Worm (Caenorhabditis elegans) whole organism, L1 larva: ENCODE data around the gene T11F9.21.

Source experiments
- C04F5.9 ChIP-seq: sonication (generic microtip); optimal IDR thresholded peaks from 2 replicates; lab custom pipeline; 2016; ENCODE audit warnings: missing genetic modification characterization, missing compliant biosample characterization
- C34B4.2 ChIP-seq: sonication (generic microtip); optimal IDR thresholded peaks from 2 replicates; lab custom pipeline; 2017; ENCODE audit warnings: mild to moderate bottlenecking, missing genetic modification characterization, missing compliant biosample characterization
- F16B12.6 ChIP-seq: fragments of 150-350 bp; optimal IDR thresholded peaks from 2 replicates; lab custom pipeline; 2014; ENCODE audit warnings: missing biosample characterization, missing genetic modification characterization
- alr-1 ChIP-seq: fragments of 200-800 bp; sonication (Bioruptor generic); optimal IDR thresholded peaks from 2 replicates; lab custom pipeline; 2018; ENCODE audit warnings: borderline replicate concordance, mild to moderate bottlenecking, missing genetic modification characterization, missing compliant biosample characterization
- aly-2 ChIP-seq: fragments of 150-350 bp; optimal IDR thresholded peaks from 2 replicates; lab custom pipeline; 2014; ENCODE audit warnings: missing biosample characterization, missing genetic modification characterization
- ama-1 ChIP-seq: fragments of 150-350 bp; optimal IDR thresholded peaks from 2 replicates; lab custom pipeline; 2014
- ceh-90 ChIP-seq: sonication (generic microtip); optimal IDR thresholded peaks from 2 replicates; lab custom pipeline; 2016; ENCODE audit warnings: missing genetic modification characterization, missing compliant biosample characterization
- ces-1 ChIP-seq: fragments of 150-350 bp; optimal IDR thresholded peaks from 2 replicates; lab custom pipeline; 2014; ENCODE audit warnings: missing biosample characterization, missing genetic modification reagents, missing genetic modification characterization
- dsc-1 ChIP-seq: sonication (generic microtip); optimal IDR thresholded peaks from 2 replicates; lab custom pipeline; 2016; ENCODE audit warnings: mild to moderate bottlenecking, missing genetic modification characterization, missing compliant biosample characterization
- egl-27 ChIP-seq, 2 experiments: fragments of 150-350 bp in 1 of 2; sonication (generic microtip); optimal IDR thresholded peaks; 3 replicates each; lab custom pipeline; 2017 to 2018; ENCODE audit warnings: missing biosample characterization in 2 of 2, missing genetic modification characterization in 2 of 2, missing genetic modification reagents in 2 of 2
- elt-2 ChIP-seq: sonication (generic microtip); optimal IDR thresholded peaks from 2 replicates; lab custom pipeline; 2016; ENCODE audit warnings: missing genetic modification characterization, mild to moderate bottlenecking, inconsistent platforms, missing compliant biosample characterization, missing genetic modification reagents
- elt-3 ChIP-seq, 6 experiments: fragments of 150-350 bp in 1 of 6; sonication (generic microtip); optimal IDR thresholded peaks; 2 replicates each; lab custom pipeline; 2017 to 2018; ENCODE audit warnings: missing biosample characterization in 6 of 6, missing genetic modification characterization in 6 of 6, inconsistent platforms in 1 of 6
- ets-5 ChIP-seq: fragments of 200-800 bp; sonication (Bioruptor generic); IDR thresholded peaks from 2 replicates; pipeline ENCODE4 v1.3.6; 2022; ENCODE audit warnings: missing genetic modification characterization, missing compliant biosample characterization
- fkh-4 ChIP-seq: sonication (generic microtip); optimal IDR thresholded peaks from 2 replicates; lab custom pipeline; 2016; ENCODE audit warnings: missing compliant biosample characterization, missing genetic modification characterization, borderline replicate concordance
- fkh-8 ChIP-seq: sonication (generic microtip); optimal IDR thresholded peaks from 2 replicates; lab custom pipeline; 2016; ENCODE audit warnings: mild to moderate bottlenecking, missing genetic modification characterization, missing compliant biosample characterization
- hlh-17 ChIP-seq: fragments of 200-800 bp; sonication (Bioruptor generic); optimal IDR thresholded peaks from 2 replicates; lab custom pipeline; 2018; ENCODE audit warnings: missing genetic modification characterization, mild to moderate bottlenecking, missing compliant biosample characterization, moderate library complexity, borderline replicate concordance
- hlh-4 ChIP-seq: sonication (generic microtip); optimal IDR thresholded peaks from 2 replicates; lab custom pipeline; 2016; ENCODE audit warnings: mild to moderate bottlenecking, missing genetic modification characterization, missing compliant biosample characterization
- hpl-2 ChIP-seq: fragments of 150-350 bp; optimal IDR thresholded peaks from 2 replicates; lab custom pipeline; 2014; ENCODE audit warnings: missing biosample characterization, missing genetic modification reagents, missing genetic modification characterization
- irx-1 ChIP-seq: sonication (generic microtip); optimal IDR thresholded peaks from 2 replicates; lab custom pipeline; 2016; ENCODE audit warnings: missing genetic modification characterization, missing compliant biosample characterization
- lin-13 ChIP-seq: fragments of 150-350 bp; optimal IDR thresholded peaks from 2 replicates; lab custom pipeline; 2014; ENCODE audit warnings: missing biosample characterization, missing genetic modification reagents, missing genetic modification characterization
- lin-14 ChIP-seq: fragments of 200-800 bp; sonication (Bioruptor generic); optimal IDR thresholded peaks from 2 replicates; lab custom pipeline; 2018; ENCODE audit warnings: mild to moderate bottlenecking, missing genetic modification characterization, moderate library complexity, missing compliant biosample characterization
- lin-15B ChIP-seq: fragments of 150-350 bp; sonication (generic microtip); optimal IDR thresholded peaks from 3 replicates; lab custom pipeline; 2014; ENCODE audit warnings: missing biosample characterization, missing genetic modification characterization
- lin-35 ChIP-seq, 2 experiments: fragments of 150-350 bp; optimal IDR thresholded peaks; 2 replicates each; lab custom pipeline; 2014; ENCODE audit warnings: missing biosample characterization in 2 of 2, missing genetic modification characterization in 2 of 2, missing genetic modification reagents in 2 of 2
- lin-39 ChIP-seq: fragments of 150-350 bp; optimal IDR thresholded peaks from 2 replicates; lab custom pipeline; 2014; ENCODE audit warnings: missing biosample characterization, missing genetic modification reagents, missing genetic modification characterization
- lsy-2 ChIP-seq, 2 experiments: fragments of 150-350 bp; optimal IDR thresholded peaks; 2 replicates each; lab custom pipeline; 2014; ENCODE audit warnings: missing biosample characterization in 2 of 2, missing genetic modification characterization in 2 of 2
- mab-9 ChIP-seq: fragments of 200-800 bp; sonication (Bioruptor generic); IDR thresholded peaks from 2 replicates; pipeline ENCODE4 v1.3.6; 2022; ENCODE audit warnings: missing genetic modification reagents, missing genetic modification characterization, missing compliant biosample characterization
- mef-2 ChIP-seq: fragments of 150-350 bp; optimal IDR thresholded peaks from 2 replicates; lab custom pipeline; 2014; ENCODE audit warnings: missing biosample characterization, missing genetic modification characterization
- nhr-11 ChIP-seq: fragments of 150-350 bp; optimal IDR thresholded peaks from 2 replicates; lab custom pipeline; 2014; ENCODE audit warnings: missing biosample characterization, missing genetic modification characterization
- nhr-19 ChIP-seq: fragments of 200-800 bp; sonication (Bioruptor generic); conservative IDR thresholded peaks from 2 replicates; pipeline ENCODE4 v1.3.6; 2022; ENCODE audit warnings: missing genetic modification characterization, missing compliant biosample characterization
- nhr-20 ChIP-seq: sonication (generic microtip); optimal IDR thresholded peaks from 2 replicates; lab custom pipeline; 2016; ENCODE audit warnings: mild to moderate bottlenecking, missing genetic modification characterization, missing compliant biosample characterization
- nhr-237 ChIP-seq: fragments of 150-350 bp; optimal IDR thresholded peaks from 2 replicates; lab custom pipeline; 2014; ENCODE audit warnings: missing biosample characterization, missing genetic modification characterization
- nhr-28 ChIP-seq: fragments of 150-350 bp; optimal IDR thresholded peaks from 2 replicates; lab custom pipeline; 2014; ENCODE audit warnings: missing biosample characterization, missing genetic modification characterization
- nhr-47 ChIP-seq: sonication (generic microtip); optimal IDR thresholded peaks from 2 replicates; lab custom pipeline; 2016; ENCODE audit warnings: mild to moderate bottlenecking, missing genetic modification characterization, moderate library complexity, missing compliant biosample characterization
- nhr-71 ChIP-seq: sonication (generic microtip); optimal IDR thresholded peaks from 2 replicates; lab custom pipeline; 2016; ENCODE audit warnings: mild to moderate bottlenecking, missing genetic modification characterization, moderate library complexity, missing compliant biosample characterization
- nhr-77 ChIP-seq: fragments of 150-350 bp; optimal IDR thresholded peaks from 2 replicates; lab custom pipeline; 2014; ENCODE audit warnings: missing biosample characterization, missing genetic modification characterization
- nhr-84 ChIP-seq: sonication (generic microtip); optimal IDR thresholded peaks from 2 replicates; lab custom pipeline; 2017; ENCODE audit warnings: missing biosample characterization, missing genetic modification characterization
- rnt-1 ChIP-seq: sonication (generic microtip); optimal IDR thresholded peaks from 2 replicates; lab custom pipeline; 2016; ENCODE audit warnings: mild to moderate bottlenecking, missing genetic modification characterization, moderate library complexity, missing compliant biosample characterization
- skn-1 ChIP-seq: fragments of 150-350 bp; optimal IDR thresholded peaks from 2 replicates; lab custom pipeline; 2014; ENCODE audit warnings: missing biosample characterization, missing genetic modification characterization
- sup-37 ChIP-seq: fragments of 200-800 bp; sonication (Bioruptor generic); optimal IDR thresholded peaks from 2 replicates; lab custom pipeline; 2018; ENCODE audit warnings: mild to moderate bottlenecking, missing genetic modification characterization, missing compliant biosample characterization
- tbx-2 ChIP-seq: sonication (generic microtip); optimal IDR thresholded peaks from 2 replicates; lab custom pipeline; 2016; ENCODE audit warnings: missing genetic modification characterization, missing compliant biosample characterization
- tlp-1 ChIP-seq: fragments of 150-350 bp; optimal IDR thresholded peaks from 2 replicates; lab custom pipeline; 2014; ENCODE audit warnings: missing biosample characterization, missing genetic modification characterization
- unc-30 ChIP-seq: sonication (generic microtip); optimal IDR thresholded peaks from 2 replicates; lab custom pipeline; 2017; ENCODE audit warnings: missing biosample characterization, missing genetic modification characterization
- unc-62 ChIP-seq: fragments of 150-350 bp; optimal IDR thresholded peaks from 2 replicates; lab custom pipeline; 2014; ENCODE audit warnings: missing biosample characterization, missing genetic modification reagents, missing genetic modification characterization
- unc-86 ChIP-seq: sonication (generic microtip); optimal IDR thresholded peaks from 2 replicates; lab custom pipeline; 2016; ENCODE audit warnings: missing genetic modification characterization, missing compliant biosample characterization
- unc-98 ChIP-seq: fragments of 200-800 bp; sonication (Bioruptor generic); IDR thresholded peaks from 2 replicates; pipeline ENCODE4 v1.3.6; 2022; ENCODE audit warnings: missing genetic modification characterization, missing compliant biosample characterization
- xbp-1 ChIP-seq: sonication (generic microtip); optimal IDR thresholded peaks from 2 replicates; lab custom pipeline; 2016; ENCODE audit warnings: missing genetic modification characterization, missing compliant biosample characterization
- zag-1 ChIP-seq: fragments of 150-350 bp; optimal IDR thresholded peaks from 2 replicates; lab custom pipeline; 2014; ENCODE audit warnings: missing biosample characterization, missing genetic modification characterization
- zip-4 ChIP-seq: fragments of 200-800 bp; sonication (Bioruptor generic); optimal IDR thresholded peaks from 2 replicates; lab custom pipeline; 2018; ENCODE audit warnings: mild to moderate bottlenecking, missing genetic modification characterization, moderate library complexity, missing compliant biosample characterization
- ztf-11 ChIP-seq, 2 experiments: sonication (generic microtip); optimal IDR thresholded peaks; 2 replicates each; lab custom pipeline; 2016 to 2017; ENCODE audit warnings: missing genetic modification characterization in 2 of 2, missing biosample characterization in 1 of 2, missing compliant biosample characterization in 1 of 2
- ztf-4 ChIP-seq: fragments of 150-350 bp; optimal IDR thresholded peaks from 2 replicates; lab custom pipeline; 2014; ENCODE audit warnings: missing biosample characterization, missing genetic modification characterization

The T11F9.21 gene

DNA sequence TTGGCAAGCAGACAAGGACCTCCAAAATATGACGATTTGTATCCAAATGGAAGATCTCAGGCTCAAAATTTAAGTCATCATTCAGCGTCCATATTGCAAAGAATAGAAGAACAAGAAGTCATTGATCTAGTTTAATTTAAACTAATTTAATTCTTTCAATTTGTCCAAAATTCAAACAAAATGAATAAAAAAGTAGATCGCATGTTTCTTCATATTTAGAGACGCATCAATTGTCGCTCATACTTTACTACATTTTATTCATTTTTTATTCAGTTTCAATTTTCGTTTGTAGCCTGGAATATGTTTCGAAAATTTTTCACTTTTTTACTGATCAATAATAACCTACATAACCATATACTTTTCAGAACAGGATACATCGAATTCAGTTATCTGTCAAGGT is at the start of gene T11F9.21:
Gene T11F9.21 (plus strand): TSS at position 301 of the 400 bp plus-strand sequence.
- TF ChIP-seq unc-62 (GFP tag; lab: Kevin White, UChicago) = no peak
- no peak for TF ChIP-seq nhr-20 (tag; lab: Kevin White, UChicago)
- no peak for TF ChIP-seq tlp-1 (tag; lab: Kevin White, UChicago)
- TF ChIP-seq ama-1 = no peak
- TF ChIP-seq ztf-11 (tag; optimal IDR thresholded peaks at IDR 0.05; lab: Kevin White, UChicago) = no peak
- no peak for TF ChIP-seq ces-1
- no peak for TF ChIP-seq unc-98 (GFP tag; lab: Robert Waterston, UW)
- TF ChIP-seq skn-1 (tag; lab: Kevin White, UChicago) = no peak
- no peak for TF ChIP-seq fkh-8
- no peak for TF ChIP-seq aly-2
- TF ChIP-seq lin-35 (GFP tag; optimal IDR thresholded peaks at IDR 0.05; lab: Kevin White, UChicago) = no peak
- no peak for TF ChIP-seq dsc-1 (tag; lab: Kevin White, UChicago)
- TF ChIP-seq hlh-4 (tag; lab: Kevin White, UChicago) = no peak
- TF ChIP-seq lin-13 (GFP tag; lab: Kevin White, UChicago) = no peak
- TF ChIP-seq nhr-237 (tag; lab: Kevin White, UChicago) = no peak
- TF ChIP-seq F16B12.6 = no peak
- no peak for TF ChIP-seq nhr-84 (tag; lab: Kevin White, UChicago)
- no peak for TF ChIP-seq nhr-19

DNA sequence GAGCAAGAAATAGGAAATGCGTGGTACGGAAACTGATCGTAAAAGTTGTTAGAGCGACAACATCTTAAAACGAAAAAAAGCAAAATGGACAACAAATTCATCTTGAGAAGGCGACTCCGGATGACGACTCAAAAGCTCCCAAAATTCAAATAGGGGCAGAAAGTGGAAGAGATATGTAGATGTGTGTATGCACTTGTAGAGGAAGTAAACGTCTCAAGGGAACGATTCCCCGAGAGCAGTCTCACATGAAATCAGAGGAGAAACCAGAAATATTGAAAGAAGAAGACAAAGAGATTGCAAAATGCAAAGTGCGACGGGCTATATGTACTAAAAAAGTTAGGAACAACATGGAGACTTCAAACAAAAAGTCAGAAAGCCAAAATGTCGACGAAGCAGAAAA is 49.1 kb upstream of the T11F9.21 start, which contains the start of gene F57B7.2:
Gene F57B7.2 (minus strand): TSS at position 101 of the 400 bp plus-strand sequence.
- TF ChIP-seq ztf-4 (tag; lab: Kevin White, UChicago) = no peak
- TF ChIP-seq lin-14 (GFP tag; lab: Kevin White, UChicago) = peak; percentile 38

DNA sequence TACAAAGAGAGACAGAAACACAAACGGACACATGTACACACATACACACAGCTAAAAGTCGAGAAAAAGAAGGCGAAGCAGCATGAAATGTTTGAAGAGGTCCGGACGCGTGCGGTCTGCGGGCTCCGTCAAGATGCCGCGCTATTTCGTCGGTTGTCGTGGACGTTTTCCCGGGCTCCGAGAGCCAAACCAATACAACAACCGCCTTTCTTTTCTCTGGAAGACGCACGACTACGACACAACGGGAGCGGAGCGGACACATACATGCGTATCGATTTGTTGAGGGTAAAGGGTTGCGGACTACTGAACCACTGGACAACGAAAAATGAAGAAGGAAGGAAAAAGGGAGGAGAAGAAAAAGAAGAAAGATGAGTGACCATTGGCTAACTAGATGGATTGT is 47.2 kb upstream of the T11F9.21 start:
- TF ChIP-seq lin-14 (GFP tag; lab: Kevin White, UChicago) (peak; percentile 80), hlh-17 (GFP tag; lab: Kevin White, UChicago) (no peak), nhr-237 (tag; lab: Kevin White, UChicago) (no peak), egl-27 (tag; optimal IDR thresholded peaks at IDR 0.05; lab: Kevin White, UChicago) (no peak), F16B12.6 (no peak), nhr-77 (no peak), nhr-47 (tag; lab: Kevin White, UChicago) (peak; percentile 0), hpl-2 (GFP tag; lab: Kevin White, UChicago) (no peak), nhr-28 (tag; lab: Kevin White, UChicago) (no peak), nhr-11 (tag; lab: Kevin White, UChicago) (no peak), mef-2 (no peak), unc-86 (tag; lab: Kevin White, UChicago) (peak; percentile 7), zag-1 (no peak), fkh-4 (tag; lab: Kevin White, UChicago) (no peak), lin-35 (GFP tag; optimal IDR thresholded peaks at IDR 0.05; lab: Kevin White, UChicago) (peak in 1 of 2 experiments; percentile 6), alr-1 (tag; lab: Kevin White, UChicago) (no peak), sup-37 (GFP tag; lab: Kevin White, UChicago) (no peak), lin-39 (no peak), ces-1 (no peak), lsy-2 (tag; optimal IDR thresholded peaks at IDR 0.05; lab: Kevin White, UChicago) (no peak), elt-3 (tag; optimal IDR thresholded peaks at IDR 0.05; lab: Kevin White, UChicago) (no peak), xbp-1 (tag; lab: Kevin White, UChicago) (no peak), nhr-71 (tag; lab: Kevin White, UChicago) (peak; percentile 26), rnt-1 (tag; lab: Kevin White, UChicago) (no peak), lin-15B (no peak), unc-98 (GFP tag; lab: Robert Waterston, UW) (no peak), elt-2 (tag; lab: Kevin White, UChicago) (no peak), irx-1 (tag; lab: Kevin White, UChicago) (no peak), C34B4.2 (tag; lab: Kevin White, UChicago) (no peak), dsc-1 (tag; lab: Kevin White, UChicago) (no peak), C04F5.9 (no peak), tbx-2 (tag; lab: Kevin White, UChicago) (peak; percentile 16), ceh-90 (tag; lab: Kevin White, UChicago) (no peak), ets-5 (GFP tag; lab: Robert Waterston, UW) (no peak), mab-9 (GFP tag; lab: Robert Waterston, UW) (no peak), unc-30 (tag; lab: Kevin White, UChicago) (no peak), zip-4 (GFP tag; lab: Kevin White, UChicago) (no peak)
